Worm (Caenorhabditis elegans): ENCODE results near the gene str-247.

str-247 gene

ce11 chrV:3931326-3931725 is 22.5 kb upstream of the str-247 start, which contains the start of gene srx-63:
srx-63 (plus strand) TSS chrV:3931626.
- TF ChIP-seq ref-1 (GFP tag; conservative IDR thresholded peaks at IDR 0.05) (no peak), med-1 (GFP tag; optimal IDR thresholded peaks at IDR 0.05; ENCODE audit: insufficient read depth) (no peak), flt-1 (GFP tag; IDR thresholded peaks at IDR 0.05) (no peak), ztf-23 (GFP tag; IDR thresholded peaks at IDR 0.05) (no peak), T22C8.4 (GFP tag; IDR thresholded peaks at IDR 0.05) (no peak), ztf-29 (GFP tag; IDR thresholded peaks at IDR 0.05) (no peak), tab-1 (GFP tag; IDR thresholded peaks at IDR 0.05) (no peak), klf-2 (GFP tag; conservative IDR thresholded peaks at IDR 0.05) (no peak), cog-1 (tag; optimal IDR thresholded peaks at IDR 0.05) (no peak)

ce11 chrV:3935892-3936478 is 17.9 kb upstream of the str-247 start, which contains the start of gene cyp-35A5:
cyp-35A5 (plus strand) TSS chrV:3936326.
- TF ChIP-seq klf-2 (GFP tag; conservative IDR thresholded peaks at IDR 0.05): no peak
- no peak for TF ChIP-seq ztf-23 (GFP tag; IDR thresholded peaks at IDR 0.05)
- no peak for TF ChIP-seq flt-1 (GFP tag; IDR thresholded peaks at IDR 0.05)
- TF ChIP-seq ztf-29 (GFP tag; IDR thresholded peaks at IDR 0.05): no peak
- no peak for TF ChIP-seq tab-1 (GFP tag; IDR thresholded peaks at IDR 0.05)
- TF ChIP-seq ref-1 (GFP tag; conservative IDR thresholded peaks at IDR 0.05): no peak
- TF ChIP-seq cog-1 (tag; optimal IDR thresholded peaks at IDR 0.05): no peak
- TF ChIP-seq T22C8.4 (GFP tag; IDR thresholded peaks at IDR 0.05): no peak
- no peak for TF ChIP-seq med-1 (GFP tag; optimal IDR thresholded peaks at IDR 0.05; ENCODE audit: insufficient read depth)

ce11 chrV:3938789-3939188 is 15.1 kb upstream of the str-247 start, which contains the start of gene cyp-35B1:
cyp-35B1 (plus strand) TSS chrV:3939032.
- TF ChIP-seq T22C8.4 (GFP tag; IDR thresholded peaks at IDR 0.05) (no peak), tab-1 (GFP tag; IDR thresholded peaks at IDR 0.05) (no peak), ztf-29 (GFP tag; IDR thresholded peaks at IDR 0.05) (no peak), ztf-23 (GFP tag; IDR thresholded peaks at IDR 0.05) (no peak), med-1 (GFP tag; optimal IDR thresholded peaks at IDR 0.05; ENCODE audit: insufficient read depth) (no peak), flt-1 (GFP tag; IDR thresholded peaks at IDR 0.05) (no peak), cog-1 (tag; optimal IDR thresholded peaks at IDR 0.05) (no peak), ref-1 (GFP tag; conservative IDR thresholded peaks at IDR 0.05) (no peak), klf-2 (GFP tag; conservative IDR thresholded peaks at IDR 0.05) (no peak)

ce11 chrV:3941860-3942259 is 12.0 kb upstream of the str-247 start, which contains the start of gene cyp-35B2:
cyp-35B2 (plus strand) TSS chrV:3942160.
- TF ChIP-seq ref-1 (GFP tag; conservative IDR thresholded peaks at IDR 0.05): no peak
- no peak for TF ChIP-seq tab-1 (GFP tag; IDR thresholded peaks at IDR 0.05)
- no peak for TF ChIP-seq ztf-29 (GFP tag; IDR thresholded peaks at IDR 0.05)
- no peak for TF ChIP-seq flt-1 (GFP tag; IDR thresholded peaks at IDR 0.05)
- TF ChIP-seq med-1 (GFP tag; optimal IDR thresholded peaks at IDR 0.05; ENCODE audit: insufficient read depth): no peak
- no peak for TF ChIP-seq ztf-23 (GFP tag; IDR thresholded peaks at IDR 0.05)
- no peak for TF ChIP-seq klf-2 (GFP tag; conservative IDR thresholded peaks at IDR 0.05)

ce11 chrV:3943364-3943763 is 10.5 kb upstream of the str-247 start:
- no peak for TF ChIP-seq ztf-29 (GFP tag; IDR thresholded peaks at IDR 0.05)
- TF ChIP-seq klf-2 (GFP tag; conservative IDR thresholded peaks at IDR 0.05): no peak
- no peak for TF ChIP-seq flt-1 (GFP tag; IDR thresholded peaks at IDR 0.05)
- no peak for TF ChIP-seq med-1 (GFP tag; optimal IDR thresholded peaks at IDR 0.05; ENCODE audit: insufficient read depth)
- no peak for TF ChIP-seq ref-1 (GFP tag; conservative IDR thresholded peaks at IDR 0.05)
- TF ChIP-seq cog-1 (tag; optimal IDR thresholded peaks at IDR 0.05): no peak
- no peak for TF ChIP-seq tab-1 (GFP tag; IDR thresholded peaks at IDR 0.05)
- no peak for TF ChIP-seq T22C8.4 (GFP tag; IDR thresholded peaks at IDR 0.05)
- TF ChIP-seq ztf-23 (GFP tag; IDR thresholded peaks at IDR 0.05): no peak

- TF ChIP-seq ztf-29 (GFP tag; IDR thresholded peaks at IDR 0.05): no peak
- TF ChIP-seq T22C8.4 (GFP tag; IDR thresholded peaks at IDR 0.05): no peak
- TF ChIP-seq tab-1 (GFP tag; IDR thresholded peaks at IDR 0.05): no peak
- TF ChIP-seq ref-1 (GFP tag; conservative IDR thresholded peaks at IDR 0.05): no peak
- no peak for TF ChIP-seq cog-1 (tag; optimal IDR thresholded peaks at IDR 0.05)
- TF ChIP-seq ztf-23 (GFP tag; IDR thresholded peaks at IDR 0.05): no peak
- no peak for TF ChIP-seq klf-2 (GFP tag; conservative IDR thresholded peaks at IDR 0.05)
- TF ChIP-seq flt-1 (GFP tag; IDR thresholded peaks at IDR 0.05): no peak
- TF ChIP-seq med-1 (GFP tag; optimal IDR thresholded peaks at IDR 0.05; ENCODE audit: insufficient read depth): no peak
These were observed 8.8 kb upstream of the str-247 start, which contains the start of gene cyp-35B3 for ce11 chrV:3945053-3945452. cyp-35B3 (plus strand) TSS chrV:3945353.

ce11 chrV:3949723-3950122 is 4.1 kb upstream of the str-247 start, which contains the start of gene dach-1:
dach-1 (plus strand) TSS chrV:3950023.
- TF ChIP-seq ref-1 (GFP tag; conservative IDR thresholded peaks at IDR 0.05): no peak

ce11 chrV:3957608-3958007 is 3.8 kb downstream of the str-247 start, which contains the start of gene cyp-34A5:
cyp-34A5 (minus strand) TSS chrV:3957708.
- no peak for TF ChIP-seq med-1 (GFP tag; optimal IDR thresholded peaks at IDR 0.05; ENCODE audit: insufficient read depth)
- no peak for TF ChIP-seq ztf-29 (GFP tag; IDR thresholded peaks at IDR 0.05)
- no peak for TF ChIP-seq tab-1 (GFP tag; IDR thresholded peaks at IDR 0.05)
- TF ChIP-seq T22C8.4 (GFP tag; IDR thresholded peaks at IDR 0.05): no peak
- TF ChIP-seq flt-1 (GFP tag; IDR thresholded peaks at IDR 0.05): no peak
- TF ChIP-seq klf-2 (GFP tag; conservative IDR thresholded peaks at IDR 0.05): no peak
- TF ChIP-seq cog-1 (tag; optimal IDR thresholded peaks at IDR 0.05): no peak
- TF ChIP-seq ref-1 (GFP tag; conservative IDR thresholded peaks at IDR 0.05): no peak
- no peak for TF ChIP-seq ztf-23 (GFP tag; IDR thresholded peaks at IDR 0.05)

- no peak for TF ChIP-seq tab-1 (GFP tag; IDR thresholded peaks at IDR 0.05)
These were observed 7.4 kb downstream of the str-247 start, which contains the start of gene cyp-34A6 for ce11 chrV:3961235-3961634. cyp-34A6 (minus strand) TSS chrV:3961335.

ce11 chrV:3963715-3964114 is 9.9 kb downstream of the str-247 start, which contains the start of gene cyp-34A7:
cyp-34A7 (minus strand) TSS chrV:3963815.
- TF ChIP-seq ref-1 (GFP tag; conservative IDR thresholded peaks at IDR 0.05) (no peak), ztf-29 (GFP tag; IDR thresholded peaks at IDR 0.05) (no peak), cog-1 (tag; optimal IDR thresholded peaks at IDR 0.05) (no peak), klf-2 (GFP tag; conservative IDR thresholded peaks at IDR 0.05) (no peak), flt-1 (GFP tag; IDR thresholded peaks at IDR 0.05) (no peak), T22C8.4 (GFP tag; IDR thresholded peaks at IDR 0.05) (no peak), tab-1 (GFP tag; IDR thresholded peaks at IDR 0.05) (no peak), med-1 (GFP tag; optimal IDR thresholded peaks at IDR 0.05; ENCODE audit: insufficient read depth) (no peak), ztf-23 (GFP tag; IDR thresholded peaks at IDR 0.05) (no peak)

Measured in whole organism, midembryonic.